Fruit fly (Drosophila melanogaster): ENCODE data around the gene sas.

sas gene

DNA sequence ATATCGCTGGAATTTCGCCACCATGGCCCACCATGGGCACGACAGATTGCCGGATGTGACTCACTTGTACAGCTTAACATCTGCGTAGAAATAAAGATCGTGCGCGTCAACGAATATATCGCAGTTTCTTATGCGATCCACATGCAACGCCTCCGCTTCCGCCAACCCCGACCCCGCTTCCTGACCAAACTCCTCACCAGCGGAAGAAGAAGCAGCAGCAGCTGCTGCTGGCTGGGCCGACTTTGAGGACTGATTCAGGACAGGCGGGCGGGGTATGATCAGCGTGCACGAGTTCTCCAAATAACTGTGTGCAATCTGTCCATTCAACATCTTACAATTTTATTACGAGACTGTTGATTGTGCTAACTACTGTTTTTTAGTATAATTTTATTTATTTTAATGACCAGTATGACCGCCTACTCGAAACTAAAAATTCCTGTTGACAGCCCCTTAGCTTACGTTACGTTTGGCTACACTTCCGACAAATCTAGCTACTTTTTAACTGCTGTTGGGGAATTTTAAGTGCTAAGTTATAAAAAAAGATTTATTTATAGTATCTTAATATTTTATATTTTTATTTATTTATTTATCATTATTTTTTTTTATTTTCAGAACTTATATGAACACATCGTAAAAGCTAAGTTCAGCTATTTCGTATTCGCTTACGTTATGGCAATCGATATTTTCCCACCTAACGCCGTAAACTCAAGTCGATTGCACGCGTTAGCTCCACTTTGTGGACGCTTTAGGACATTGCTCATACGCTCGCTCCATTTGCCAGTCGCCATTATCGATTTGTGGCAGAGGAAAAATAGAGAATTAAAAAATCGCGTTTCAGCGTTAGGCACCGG is 23.9 kb downstream of the sas start, which contains the start of the genes CG10055 and lap:
CG10055 (minus strand) TSS at position 432 of the 851 bp plus-strand sequence.
lap (plus strand) TSS at position 753 of the 851 bp plus-strand sequence.
- TF ChIP-seq svp (GFP tag) (peak; percentile 56), eg (GFP tag; IDR thresholded peaks at IDR 0.05) (no peak), pdm3 (GFP tag; optimal IDR thresholded peaks at IDR 0.05) (no peak), CG3032 (tag; optimal IDR thresholded peaks at IDR 0.05) (peak; percentile 3), CG11294 (GFP tag; IDR thresholded peaks at IDR 0.05) (0 out of 2 replicates have a peak, but pooled peaks have one; percentile 4)

DNA sequence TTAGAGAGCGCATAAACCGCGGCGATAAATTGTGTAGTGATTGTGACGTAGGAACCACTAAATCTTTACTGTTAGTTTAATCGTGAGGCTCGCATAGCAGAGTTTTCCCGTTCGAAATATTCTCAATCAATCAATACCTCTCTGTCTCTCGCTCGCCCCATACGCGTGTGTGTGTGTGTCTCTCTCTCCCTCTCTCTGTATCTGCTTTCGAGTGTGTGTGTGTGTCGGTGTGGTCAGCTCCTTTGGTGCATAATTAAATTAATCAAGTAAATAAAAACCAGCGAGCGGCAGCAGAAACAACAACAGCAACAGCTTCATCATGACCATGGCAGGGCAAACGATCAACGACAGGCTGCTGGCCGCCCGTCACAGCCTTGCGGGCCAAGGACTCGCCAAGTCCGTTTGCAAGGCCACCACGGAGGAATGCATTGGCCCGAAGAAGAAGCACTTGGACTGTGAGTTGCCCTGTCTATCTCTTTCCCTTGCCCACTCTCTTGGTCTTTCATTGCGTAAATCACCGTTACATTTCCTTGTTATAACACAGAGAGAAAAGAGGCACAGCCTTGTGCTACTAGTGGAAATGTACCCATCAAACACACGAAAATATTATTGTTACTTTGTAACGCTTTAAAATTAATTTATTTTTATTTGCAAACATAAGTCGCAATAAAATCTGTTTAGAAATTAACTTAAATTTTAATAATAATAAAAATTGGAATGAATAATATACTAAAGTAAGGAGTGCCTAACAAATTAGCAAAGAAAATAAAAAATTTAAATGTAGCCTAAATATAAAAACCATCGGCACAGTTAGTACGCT is 24.7 kb downstream of the sas start:
- TF ChIP-seq Sox14 (GFP tag; optimal IDR thresholded peaks at IDR 0.05) (peak; percentile 9), pdm3 (GFP tag; optimal IDR thresholded peaks at IDR 0.05) (peak; percentile 45), ss (GFP tag; optimal IDR thresholded peaks at IDR 0.05) (no peak), CG11762 (GFP tag; optimal IDR thresholded peaks at IDR 0.05; ENCODE audit: insufficient read depth) (no peak), Sox102F (GFP tag; optimal IDR thresholded peaks at IDR 0.05) (peak; percentile 17), CG16779 (tag; optimal IDR thresholded peaks at IDR 0.05) (no peak), Hr38 (GFP tag; optimal IDR thresholded peaks at IDR 0.05) (no peak), svp (GFP tag) (peak; percentile 75), Eip75B (GFP tag; optimal IDR thresholded peaks at IDR 0.05) (peak; percentile 48), esn (GFP tag; optimal IDR thresholded peaks at IDR 0.05) (peak; percentile 45), CG9139 (GFP tag; optimal IDR thresholded peaks at IDR 0.05) (peak; percentile 2), CG31627 (GFP tag; optimal IDR thresholded peaks at IDR 0.05) (no peak), acj6 (GFP tag; optimal IDR thresholded peaks at IDR 0.05) (peak; percentile 46), CG34406 (GFP tag; optimal IDR thresholded peaks at IDR 0.05) (no peak), CG3919 (GFP tag; optimal IDR thresholded peaks at IDR 0.05) (no peak), CG7368 (GFP tag; optimal IDR thresholded peaks at IDR 0.05) (peak; percentile 40), salr (GFP tag; optimal IDR thresholded peaks at IDR 0.05) (peak in 1 of 2 experiments; percentile 17), cyc (GFP tag; optimal IDR thresholded peaks at IDR 0.05) (peak; percentile 10), Eip93F (GFP tag; optimal IDR thresholded peaks at IDR 0.05) (no peak), CG6276 (GFP tag; optimal IDR thresholded peaks at IDR 0.05) (peak; percentile 36), net (GFP tag; optimal IDR thresholded peaks at IDR 0.05) (peak; percentile 53), dsx (GFP tag; optimal IDR thresholded peaks at IDR 0.05; ENCODE audit: poor library complexity, severe bottlenecking) (no peak), CG15336 (GFP tag; IDR thresholded peaks at IDR 0.05) (peak; percentile 57; the same call in 1 of the 2 replicates), CG10669 (GFP tag; optimal IDR thresholded peaks at IDR 0.05) (peak; percentile 33), dac (GFP tag; optimal IDR thresholded peaks at IDR 0.05) (no peak), fd85E (GFP tag; optimal IDR thresholded peaks at IDR 0.05) (no peak), Hr39 (GFP tag; optimal IDR thresholded peaks at IDR 0.05) (no peak), Sox15 (GFP tag; optimal IDR thresholded peaks at IDR 0.05) (no peak), Lpt (GFP tag; optimal IDR thresholded peaks at IDR 0.05) (peak; percentile 3), OdsH (GFP tag; optimal IDR thresholded peaks at IDR 0.05) (no peak), fkh (GFP tag; optimal IDR thresholded peaks at IDR 0.05) (no peak), CG8319 (GFP tag; optimal IDR thresholded peaks at IDR 0.05) (peak; percentile 10), CG6808 (GFP tag; optimal IDR thresholded peaks at IDR 0.05) (no peak), spab (GFP tag; optimal IDR thresholded peaks at IDR 0.05) (peak; percentile 5), CG6854 (GFP tag; optimal IDR thresholded peaks at IDR 0.05) (no peak), CG4318 (GFP tag; optimal IDR thresholded peaks at IDR 0.05) (peak; percentile 23), CG6163 (GFP tag; IDR thresholded peaks at IDR 0.05) (no peak), Smox (GFP tag; optimal IDR thresholded peaks at IDR 0.05) (no peak), eg (GFP tag; IDR thresholded peaks at IDR 0.05) (no peak), Met (GFP tag; optimal IDR thresholded peaks at IDR 0.05) (no peak), vri (GFP tag; optimal IDR thresholded peaks at IDR 0.05) (no peak), lz (GFP tag; optimal IDR thresholded peaks at IDR 0.05) (peak; percentile 40), Hr4 (GFP tag; optimal IDR thresholded peaks at IDR 0.05) (peak; percentile 60), topi (GFP tag; optimal IDR thresholded peaks at IDR 0.05) (peak; percentile 28)
